Fruit fly (Drosophila melanogaster): ENCODE data around the gene CG31249.

dm6 chr3R:17666061-17666796 lies 20.6 kb downstream of the CG31249 start:
- TF ChIP-seq Hr39 (GFP tag; optimal IDR thresholded peaks at IDR 0.05) (no peak), CG16779 (tag; optimal IDR thresholded peaks at IDR 0.05) (no peak), CG11294 (GFP tag; IDR thresholded peaks at IDR 0.05) (no peak), Blimp-1 (GFP tag; optimal IDR thresholded peaks at IDR 0.05) (no peak), dsx (GFP tag; optimal IDR thresholded peaks at IDR 0.05; ENCODE audit: poor library complexity, severe bottlenecking) (no peak), Sox14 (GFP tag; optimal IDR thresholded peaks at IDR 0.05) (no peak)
